Worm (Caenorhabditis elegans): Measurements from ENCODE around the gene tsp-4.

tsp-4 gene

DNA sequence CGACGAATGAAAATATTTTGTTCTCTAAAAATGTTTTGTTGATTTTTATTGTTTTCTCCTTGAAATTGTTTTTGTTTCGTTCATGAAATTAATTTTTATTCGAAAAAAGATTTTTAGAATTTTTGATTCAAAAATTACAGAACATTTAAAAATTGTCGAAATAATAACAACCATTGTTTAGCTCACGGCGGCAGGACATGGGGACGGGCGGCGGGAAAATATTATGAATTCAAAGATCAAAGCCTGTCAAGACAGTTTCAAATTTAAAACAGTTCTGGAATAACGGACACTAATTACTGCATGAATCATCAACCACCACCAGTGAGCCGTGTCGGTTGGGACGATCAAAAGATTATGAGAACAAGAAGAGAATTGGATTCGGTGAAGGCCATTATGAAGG lies 40.5 kb upstream of the tsp-4 start, which contains the start of gene snb-7:
TSS of gene snb-7 (plus strand) at position 301 of the 400 bp plus-strand sequence.
- TF ChIP-seq gmeb-1 (tag; optimal IDR thresholded peaks at IDR 0.05) (no peak), aly-2 (tag; optimal IDR thresholded peaks at IDR 0.05) (no peak), Y55F3AM.14 (GFP tag; optimal IDR thresholded peaks at IDR 0.05) (no peak), nhr-11 (tag; optimal IDR thresholded peaks at IDR 0.05) (no peak), nhr-6 (tag; optimal IDR thresholded peaks at IDR 0.05) (no peak), sem-4 (tag; optimal IDR thresholded peaks at IDR 0.05) (no peak), lin-11 (tag; optimal IDR thresholded peaks at IDR 0.05) (no peak), sma-9 (GFP tag; optimal IDR thresholded peaks at IDR 0.05) (no peak), sma-9 (tag; optimal IDR thresholded peaks at IDR 0.05) (no peak), F13H6.1 (tag; optimal IDR thresholded peaks at IDR 0.05) (no peak), nhr-129 (tag; optimal IDR thresholded peaks at IDR 0.05) (no peak)

DNA sequence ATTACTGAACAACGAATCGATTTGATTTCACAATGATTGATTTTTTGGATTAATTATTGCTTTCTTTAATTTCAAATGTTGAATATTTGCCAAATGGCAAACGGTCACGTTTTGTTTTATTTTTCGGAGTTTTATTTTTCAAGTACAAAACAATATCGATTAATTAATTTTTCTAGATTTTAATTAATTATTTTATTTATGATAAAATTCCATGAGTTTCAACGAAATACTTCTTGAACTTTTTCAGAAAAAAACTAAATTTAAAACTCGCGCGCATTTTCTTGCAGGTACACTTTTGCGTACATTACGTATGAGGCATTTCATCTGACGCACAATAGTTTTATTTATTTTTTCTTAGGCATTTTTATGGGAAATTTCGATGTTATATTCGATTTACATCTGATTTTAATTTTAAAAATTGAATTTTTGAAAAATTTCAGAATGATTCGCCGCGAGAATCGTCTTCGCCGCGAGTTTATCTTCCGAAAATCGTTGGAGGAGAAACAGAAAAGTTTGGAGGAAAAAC lies 38.9 kb upstream of the tsp-4 start, which contains the start of the genes ZK795.2 and ZK795.3:
TSS of gene ZK795.2 (minus strand) at position 51 of the 526 bp plus-strand sequence.
TSS of gene ZK795.3 (plus strand) at position 441 of the 526 bp plus-strand sequence.
- TF ChIP-seq nhr-12 (tag; optimal IDR thresholded peaks at IDR 0.05) (no peak), nhr-6 (tag; optimal IDR thresholded peaks at IDR 0.05) (peak; percentile 22), sma-3 (GFP tag; optimal IDR thresholded peaks at IDR 0.05) (peak; percentile 42), crh-2 (tag; optimal IDR thresholded peaks at IDR 0.05) (peak; percentile 56), aly-2 (tag; optimal IDR thresholded peaks at IDR 0.05) (no peak), nhr-21 (tag; optimal IDR thresholded peaks at IDR 0.05) (peak; percentile 32), snpc-4 (tag; optimal IDR thresholded peaks at IDR 0.05) (peak; percentile 39), mab-5 (tag; optimal IDR thresholded peaks at IDR 0.05) (peak; percentile 11), lin-13 (GFP tag; optimal IDR thresholded peaks at IDR 0.05) (peak; percentile 67), unc-55 (GFP tag; optimal IDR thresholded peaks at IDR 0.05) (peak; percentile 88), gmeb-1 (tag; optimal IDR thresholded peaks at IDR 0.05) (peak; percentile 99), fos-1 (tag; optimal IDR thresholded peaks at IDR 0.05) (peak; percentile 11), lsy-2 (tag; optimal IDR thresholded peaks at IDR 0.05) (peak; percentile 73 to 85), nhr-129 (tag; optimal IDR thresholded peaks at IDR 0.05) (peak; percentile 19), unc-39 (tag; optimal IDR thresholded peaks at IDR 0.05) (no peak), C34F6.9 (tag; optimal IDR thresholded peaks at IDR 0.05) (peak; percentile 84), ceh-82 (tag; optimal IDR thresholded peaks at IDR 0.05) (no peak), alr-1 (tag; optimal IDR thresholded peaks at IDR 0.05) (no peak), F13H6.1 (tag; optimal IDR thresholded peaks at IDR 0.05) (peak; percentile 1), sma-9 (GFP tag; optimal IDR thresholded peaks at IDR 0.05) (peak; percentile 56), sma-9 (tag; optimal IDR thresholded peaks at IDR 0.05) (no peak), nhr-25 (tag; optimal IDR thresholded peaks at IDR 0.05) (peak; percentile 74)

DNA sequence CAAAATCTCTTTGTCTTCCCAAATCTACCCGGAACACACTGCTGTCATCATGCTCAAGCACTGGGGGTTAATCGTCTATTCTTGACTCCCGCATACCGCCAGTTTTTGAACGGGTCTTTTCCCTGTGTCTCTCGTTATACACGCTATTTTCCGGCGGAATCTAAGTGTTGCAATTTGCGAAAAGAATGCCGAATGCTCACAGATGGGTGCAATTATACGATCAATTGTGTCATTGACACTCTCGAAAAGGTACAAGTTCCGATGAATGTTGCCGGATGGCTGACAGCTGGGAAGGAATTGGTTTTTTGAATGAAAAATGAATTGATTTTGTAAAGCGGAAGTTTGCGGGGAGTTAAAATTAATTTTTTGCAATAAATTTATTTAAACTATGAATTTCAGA lies 31.9 kb upstream of the tsp-4 start:
- TF ChIP-seq nhr-21 (tag; optimal IDR thresholded peaks at IDR 0.05) (no peak), F13H6.1 (tag; optimal IDR thresholded peaks at IDR 0.05) (no peak), sma-9 (GFP tag; optimal IDR thresholded peaks at IDR 0.05) (no peak), sma-9 (tag; optimal IDR thresholded peaks at IDR 0.05) (no peak), unc-62 (GFP tag; optimal IDR thresholded peaks at IDR 0.05) (no peak), mbf-1 (tag; optimal IDR thresholded peaks at IDR 0.05) (no peak), aly-2 (tag; optimal IDR thresholded peaks at IDR 0.05) (no peak), nhr-25 (tag; optimal IDR thresholded peaks at IDR 0.05) (no peak), nhr-6 (tag; optimal IDR thresholded peaks at IDR 0.05) (no peak), lsy-2 (tag; optimal IDR thresholded peaks at IDR 0.05) (no peak), dmd-4 (tag; optimal IDR thresholded peaks at IDR 0.05) (no peak), ceh-82 (tag; optimal IDR thresholded peaks at IDR 0.05) (no peak), sem-4 (tag; optimal IDR thresholded peaks at IDR 0.05) (no peak), ztf-4 (tag; optimal IDR thresholded peaks at IDR 0.05) (no peak), unc-39 (tag; optimal IDR thresholded peaks at IDR 0.05) (no peak), blmp-1 (tag; optimal IDR thresholded peaks at IDR 0.05; ENCODE audit: insufficient read depth) (no peak), Y55F3AM.14 (GFP tag; optimal IDR thresholded peaks at IDR 0.05) (no peak), lin-39 (tag; optimal IDR thresholded peaks at IDR 0.05) (no peak), nhr-11 (tag; optimal IDR thresholded peaks at IDR 0.05) (no peak)

DNA sequence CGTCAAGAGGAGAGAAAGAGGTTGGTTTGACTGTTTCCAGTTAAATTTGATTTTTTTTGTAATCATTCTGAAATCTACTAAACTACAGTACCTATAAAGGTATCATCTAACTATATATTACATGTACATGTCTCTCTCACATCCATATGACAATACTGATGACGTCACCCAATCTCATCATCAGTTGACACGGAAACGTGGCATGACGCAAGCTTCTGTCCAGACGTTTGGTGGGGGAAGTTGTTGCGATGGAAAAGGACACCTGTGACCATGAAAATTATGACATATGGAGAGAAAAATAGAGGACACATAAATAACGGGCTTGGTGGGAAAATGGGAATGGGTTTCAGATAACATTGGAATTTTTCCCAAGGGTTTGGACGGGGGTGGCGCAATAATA lies 29.0 kb upstream of the tsp-4 start:
- TF ChIP-seq elt-3 (tag; optimal IDR thresholded peaks at IDR 0.05), result no peak
- TF ChIP-seq blmp-1 (tag; optimal IDR thresholded peaks at IDR 0.05; ENCODE audit: insufficient read depth), result no peak
- no peak for TF ChIP-seq nhr-23 (tag; optimal IDR thresholded peaks at IDR 0.05)
- no peak for TF ChIP-seq Y55F3AM.14 (GFP tag; optimal IDR thresholded peaks at IDR 0.05)
- TF ChIP-seq mbf-1 (tag; optimal IDR thresholded peaks at IDR 0.05), result no peak
- no peak for TF ChIP-seq R02D3.7 (tag; optimal IDR thresholded peaks at IDR 0.05)
- no peak for TF ChIP-seq lin-11 (tag; optimal IDR thresholded peaks at IDR 0.05)
- no peak for TF ChIP-seq ama-1 (optimal IDR thresholded peaks at IDR 0.05)
- TF ChIP-seq skn-1 (tag; optimal IDR thresholded peaks at IDR 0.05), result no peak
- no peak for TF ChIP-seq nhr-6 (tag; optimal IDR thresholded peaks at IDR 0.05)
- no peak for TF ChIP-seq nhr-237 (tag; optimal IDR thresholded peaks at IDR 0.05)
- no peak for TF ChIP-seq nhr-129 (tag; optimal IDR thresholded peaks at IDR 0.05)
- no peak for TF ChIP-seq ceh-82 (tag; optimal IDR thresholded peaks at IDR 0.05)
